Fruit fly (Drosophila melanogaster) Kc167 (cell line): ENCODE data around the gene Dis3l2.

Source experiments
- Myc ChIP-seq: fragments of >200 bp; optimal IDR thresholded peaks from 2 replicates; lab custom pipeline; 2017; ENCODE audit warnings: missing external identifiers
- Sin3A ChIP-seq: fragments of >200 bp; optimal IDR thresholded peaks from 2 replicates; lab custom pipeline; 2018; ENCODE audit warnings: missing external identifiers
- h ChIP-seq: fragments of >200 bp; optimal IDR thresholded peaks from 3 replicates; lab custom pipeline; 2018; ENCODE audit warnings: missing external identifiers
- insv ChIP-seq: fragments of >200 bp; optimal IDR thresholded peaks from 3 replicates; lab custom pipeline; 2018; ENCODE audit warnings: missing external identifiers
- psq ChIP-seq: fragments of >200 bp; optimal IDR thresholded peaks from 2 replicates; lab custom pipeline; 2017; ENCODE audit warnings: missing external identifiers
- ttk ChIP-seq: sonication (Bioruptor generic); optimal IDR thresholded peaks from 2 replicates; lab custom pipeline; 2017; ENCODE audit warnings: missing external identifiers

Gene Dis3l2

DNA sequence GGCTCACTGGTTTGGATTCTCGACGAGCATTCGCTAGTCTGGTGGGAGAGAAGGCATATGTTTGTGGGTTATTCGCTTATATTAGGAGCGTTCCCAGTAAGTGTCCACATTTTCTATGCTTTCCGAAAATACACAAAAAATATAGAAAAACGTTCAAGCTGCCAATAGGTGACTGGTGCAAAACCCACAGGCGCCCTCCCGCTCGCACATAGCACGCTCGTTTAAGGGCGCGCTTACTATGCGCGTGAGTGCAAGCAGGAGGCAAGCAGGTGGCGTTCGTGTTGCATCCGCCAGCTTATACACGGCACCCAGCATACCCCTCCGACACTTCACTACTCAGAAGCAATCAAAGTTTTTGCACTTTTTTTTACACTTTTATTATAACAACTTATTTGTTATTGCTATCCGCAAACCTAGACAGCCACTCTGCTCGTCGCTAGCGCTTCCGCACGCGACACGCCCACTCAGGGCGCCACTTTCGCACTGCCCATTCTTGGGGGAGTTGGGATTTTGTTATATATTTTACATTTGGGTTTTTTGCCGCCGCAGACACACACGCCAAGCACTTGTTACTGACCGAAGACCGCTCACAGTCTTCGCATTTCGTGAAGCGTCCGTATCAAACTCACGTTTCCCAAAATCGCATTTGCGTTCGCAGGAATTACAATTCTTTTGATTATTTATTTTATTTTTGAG lies 13.3 kb upstream of the Dis3l2 start:
- TF ChIP-seq Sin3A (lab: Kevin White, UChicago) (no peak), ttk (no peak)

dm6 chr3L:199754-200596 lies 12.5 kb upstream of the Dis3l2 start, which contains the start of the genes rno and mri:
Gene rno, minus strand, starts transcription at chr3L:199762.
Gene mri, plus strand, starts transcription at chr3L:200174.
- TF ChIP-seq Myc (lab: Kevin White, UChicago): no peak
- no peak for TF ChIP-seq Sin3A (lab: Kevin White, UChicago)
- TF ChIP-seq insv (lab: Kevin White, UChicago): no peak
- no peak for TF ChIP-seq psq (lab: Kevin White, UChicago)
- TF ChIP-seq h (lab: Kevin White, UChicago): no peak
- no peak for TF ChIP-seq ttk

dm6 chr3L:203536-204135 lies 8.9 kb upstream of the Dis3l2 start, which contains the start of gene NitFhit:
Gene NitFhit, plus strand, starts transcription at chr3L:203730.
- no peak for TF ChIP-seq h (lab: Kevin White, UChicago)
- no peak for TF ChIP-seq Sin3A (lab: Kevin White, UChicago)
- TF ChIP-seq psq (lab: Kevin White, UChicago): no peak
- no peak for TF ChIP-seq insv (lab: Kevin White, UChicago)
- no peak for TF ChIP-seq ttk
- no peak for TF ChIP-seq Myc (lab: Kevin White, UChicago)

dm6 chr3L:205723-206284 lies 6.7 kb upstream of the Dis3l2 start, which contains the start of the genes Gk1 and CG13876:
Gene Gk1, minus strand, starts transcription at chr3L:205844.
Gene CG13876, plus strand, starts transcription at chr3L:206134.
- TF ChIP-seq h (lab: Kevin White, UChicago): no peak
- no peak for TF ChIP-seq insv (lab: Kevin White, UChicago)
- no peak for TF ChIP-seq psq (lab: Kevin White, UChicago)
- no peak for TF ChIP-seq Myc (lab: Kevin White, UChicago)

DNA sequence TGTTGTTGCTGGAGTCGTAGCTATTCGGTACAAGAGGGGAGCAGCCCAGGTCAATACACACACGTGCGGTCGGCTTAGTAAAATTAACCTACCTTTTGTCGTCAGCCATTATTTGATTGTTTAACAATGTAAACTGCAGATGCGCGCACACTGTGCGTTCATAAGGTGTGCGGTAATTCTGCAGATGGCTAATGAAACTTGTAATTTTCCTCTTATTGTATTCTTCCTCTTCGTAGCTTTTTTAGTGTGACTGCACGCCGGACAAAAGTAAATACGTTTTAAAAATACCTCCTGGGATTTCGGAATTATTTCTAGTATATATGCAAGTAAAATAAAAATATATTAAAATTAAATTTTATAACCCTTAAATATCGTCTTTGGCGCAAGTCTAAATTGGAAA lies 1.3 kb upstream of the Dis3l2 start, which contains the start of gene Prp4k:
Gene Prp4k, minus strand, starts transcription at position 258 of the 400 bp plus-strand sequence.
- no peak for TF ChIP-seq Sin3A (lab: Kevin White, UChicago)
- no peak for TF ChIP-seq psq (lab: Kevin White, UChicago)
- no peak for TF ChIP-seq insv (lab: Kevin White, UChicago)
- TF ChIP-seq ttk: no peak
- no peak for TF ChIP-seq Myc (lab: Kevin White, UChicago)
- TF ChIP-seq h (lab: Kevin White, UChicago): no peak

dm6 chr3L:216325-216724 lies 3.8 kb downstream of the Dis3l2 start, which contains the start of gene Kaz1-ORFB:
Gene Kaz1-ORFB, plus strand, starts transcription at chr3L:216625.
- no peak for TF ChIP-seq insv (lab: Kevin White, UChicago)
- no peak for TF ChIP-seq h (lab: Kevin White, UChicago)
- no peak for TF ChIP-seq psq (lab: Kevin White, UChicago)
- TF ChIP-seq ttk: no peak
- no peak for TF ChIP-seq Sin3A (lab: Kevin White, UChicago)
- no peak for TF ChIP-seq Myc (lab: Kevin White, UChicago)

DNA sequence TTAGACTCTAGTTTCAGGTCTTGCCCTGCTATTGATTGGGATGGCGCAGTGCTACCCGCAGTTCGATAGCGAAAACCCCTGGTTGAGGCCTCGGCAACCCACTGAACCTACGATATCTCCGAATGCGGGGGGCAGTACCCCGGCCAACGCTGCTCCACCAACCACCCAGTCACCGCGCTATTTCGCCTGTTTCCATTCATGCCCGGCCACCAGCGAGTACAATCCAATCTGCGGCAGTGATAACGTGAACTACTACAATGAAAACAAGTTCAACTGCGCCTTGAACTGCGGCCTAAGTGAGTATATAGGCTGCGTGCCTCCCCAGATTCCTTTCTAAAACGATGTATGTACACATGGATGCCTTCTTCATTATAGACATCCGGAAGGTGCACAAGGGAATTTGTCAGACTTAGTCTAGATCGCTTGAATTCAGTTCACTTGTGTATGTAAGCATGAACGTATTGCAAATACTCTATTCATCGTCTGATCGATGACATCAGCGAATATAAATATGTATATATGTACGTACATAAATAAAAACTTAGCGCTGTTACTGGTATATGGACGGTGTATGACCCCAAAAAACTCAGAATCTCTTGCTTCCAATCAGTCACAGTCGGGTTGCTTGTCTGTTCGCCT lies 5.1 kb downstream of the Dis3l2 start, which contains the start of gene CG13877:
Gene CG13877, plus strand, starts transcription at position 589 of the 639 bp plus-strand sequence.
- no peak for TF ChIP-seq Sin3A (lab: Kevin White, UChicago)
- TF ChIP-seq psq (lab: Kevin White, UChicago): no peak
- TF ChIP-seq Myc (lab: Kevin White, UChicago): no peak
- TF ChIP-seq h (lab: Kevin White, UChicago): no peak
- TF ChIP-seq ttk: no peak
- no peak for TF ChIP-seq insv (lab: Kevin White, UChicago)

DNA sequence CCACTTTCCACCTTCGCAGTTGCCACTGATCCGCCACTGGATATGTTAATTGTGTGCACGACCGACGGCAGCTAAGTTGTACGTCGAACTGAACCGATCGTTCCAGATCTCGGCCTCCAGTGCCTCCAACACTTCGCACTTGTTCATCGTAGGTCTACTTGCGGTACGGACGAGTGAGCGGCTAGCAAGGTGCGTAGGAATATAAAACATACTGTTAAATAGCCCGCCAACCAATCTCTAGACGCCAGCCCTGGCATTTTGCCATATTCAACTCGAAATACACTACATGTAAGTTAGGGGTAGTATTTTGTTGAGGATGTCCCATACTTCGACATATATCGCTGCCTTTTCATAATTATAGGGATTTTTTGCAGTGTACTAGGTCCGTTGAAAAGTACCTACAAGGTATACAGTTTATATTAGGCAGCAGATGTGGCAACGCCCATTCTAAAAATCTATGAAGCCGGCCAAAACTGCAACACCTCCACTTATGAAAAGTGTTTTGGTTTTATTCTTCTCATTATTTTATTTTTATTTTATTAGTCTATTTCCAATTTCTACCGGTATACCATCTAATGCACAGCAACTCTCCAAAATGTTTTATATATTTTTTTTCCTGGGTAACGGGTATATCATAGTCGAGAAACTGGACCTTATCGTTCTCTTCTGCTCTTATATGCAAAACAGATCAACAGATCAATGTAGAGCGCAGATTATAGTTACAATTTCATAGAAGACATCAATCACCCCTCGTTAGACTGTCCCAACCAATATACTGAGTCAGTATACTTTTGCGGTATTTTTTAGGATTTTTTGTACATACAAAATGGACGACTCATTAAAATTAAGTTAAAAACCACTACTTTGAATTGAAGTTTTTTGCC lies 10.8 kb downstream of the Dis3l2 start, which contains the start of the genes pyx and CG33229:
Gene pyx, minus strand, starts transcription at position 51 of the 884 bp plus-strand sequence.
Gene CG33229, plus strand, starts transcription at position 834 of the 884 bp plus-strand sequence.
- TF ChIP-seq Sin3A (lab: Kevin White, UChicago) (no peak), h (lab: Kevin White, UChicago) (no peak), Myc (lab: Kevin White, UChicago) (no peak), insv (lab: Kevin White, UChicago) (no peak), ttk (no peak), psq (lab: Kevin White, UChicago) (no peak)

- no peak for TF ChIP-seq psq (lab: Kevin White, UChicago)
- no peak for TF ChIP-seq Sin3A (lab: Kevin White, UChicago)
- no peak for TF ChIP-seq Myc (lab: Kevin White, UChicago)
- no peak for TF ChIP-seq insv (lab: Kevin White, UChicago)
- TF ChIP-seq h (lab: Kevin White, UChicago): no peak
- no peak for TF ChIP-seq ttk
These were observed 11.8 kb downstream of the Dis3l2 start for dm6 chr3L:224004-224951.
